Worm (Caenorhabditis elegans) whole organism, early embryonic: Measurements from ENCODE around the gene T22B2.1.
A peak's percentile ranks its signal among the peaks of the same experiment; 100 is the strongest.

Experiments
- B0310.2 ChIP-seq: sonication (generic microtip); optimal IDR thresholded peaks from 2 replicates; lab custom pipeline; 2016; ENCODE audit warnings: mild to moderate bottlenecking, missing genetic modification characterization, missing compliant biosample characterization
- F13C5.2 ChIP-seq: sonication (generic microtip); optimal IDR thresholded peaks from 2 replicates; lab custom pipeline; 2017; ENCODE audit warnings: mild to moderate bottlenecking, missing genetic modification characterization, inconsistent platforms, missing compliant biosample characterization
- aly-1 ChIP-seq: sonication (generic microtip); optimal IDR thresholded peaks from 2 replicates; lab custom pipeline; 2016; ENCODE audit warnings: missing genetic modification characterization, missing compliant biosample characterization
- ama-1 ChIP-seq: fragments of 150-350 bp; optimal IDR thresholded peaks from 2 replicates; lab custom pipeline; 2014
- ceh-13 ChIP-seq: fragments of 200-800 bp; sonication (Bioruptor generic); optimal IDR thresholded peaks from 2 replicates; lab custom pipeline; 2018; ENCODE audit warnings: mild to moderate bottlenecking, missing genetic modification characterization, missing compliant biosample characterization
- ceh-36 ChIP-seq: sonication (generic microtip); optimal IDR thresholded peaks from 2 replicates; lab custom pipeline; 2016; ENCODE audit warnings: missing genetic modification characterization, inconsistent platforms, missing compliant biosample characterization
- ets-7 ChIP-seq: sonication (generic microtip); optimal IDR thresholded peaks from 2 replicates; lab custom pipeline; 2016; ENCODE audit warnings: missing genotype, missing genetic modification characterization, missing compliant biosample characterization
- flt-1 ChIP-seq: fragments of 200-800 bp; sonication (Bioruptor generic); IDR thresholded peaks from 2 replicates; pipeline ENCODE4 v1.3.6; 2022; ENCODE audit warnings: missing genetic modification characterization, missing compliant biosample characterization
- hmbx-1 ChIP-seq: sonication (generic microtip); optimal IDR thresholded peaks from 2 replicates; lab custom pipeline; 2016; ENCODE audit warnings: mild to moderate bottlenecking, missing genetic modification characterization, missing compliant biosample characterization
- hmg-4 ChIP-seq: fragments of 200-800 bp; sonication (Bioruptor generic); optimal IDR thresholded peaks from 2 replicates; lab custom pipeline; 2018; ENCODE audit warnings: mild to moderate bottlenecking, missing genetic modification characterization, missing compliant biosample characterization
- hnd-1 ChIP-seq: sonication (generic microtip); optimal IDR thresholded peaks from 2 replicates; lab custom pipeline; 2016; ENCODE audit warnings: missing genetic modification characterization, missing compliant biosample characterization
- pes-1 ChIP-seq: fragments of 200-800 bp; sonication (Bioruptor generic); IDR thresholded peaks from 2 replicates; pipeline ENCODE4 v1.3.6; 2022; ENCODE audit warnings: missing genetic modification reagents, missing genetic modification characterization, missing compliant biosample characterization
- scrt-1 ChIP-seq: fragments of 200-800 bp; sonication (Bioruptor generic); IDR thresholded peaks from 2 replicates; pipeline ENCODE4 v1.3.6; 2022; ENCODE audit warnings: missing genetic modification characterization, missing compliant biosample characterization
- sea-1 ChIP-seq: fragments of 200-800 bp; sonication (Bioruptor generic); conservative IDR thresholded peaks from 2 replicates; pipeline ENCODE4 v1.3.6; 2022; ENCODE audit warnings: missing genetic modification characterization, missing compliant biosample characterization
- tbx-11 ChIP-seq: fragments of 200-800 bp; sonication (Bioruptor generic); IDR thresholded peaks from 2 replicates; pipeline ENCODE4 v1.3.6; 2022; ENCODE audit warnings: missing genetic modification characterization, missing compliant biosample characterization
- tbx-37 ChIP-seq: fragments of 200-800 bp; sonication (Bioruptor generic); conservative IDR thresholded peaks from 2 replicates; pipeline ENCODE4 v1.3.6; 2022; ENCODE audit warnings: missing genetic modification reagents, missing genetic modification characterization, missing compliant biosample characterization
- tra-4 ChIP-seq: sonication (generic microtip); optimal IDR thresholded peaks from 2 replicates; lab custom pipeline; 2017; ENCODE audit warnings: missing genetic modification characterization, missing compliant biosample characterization

T22B2.1 gene

DNA sequence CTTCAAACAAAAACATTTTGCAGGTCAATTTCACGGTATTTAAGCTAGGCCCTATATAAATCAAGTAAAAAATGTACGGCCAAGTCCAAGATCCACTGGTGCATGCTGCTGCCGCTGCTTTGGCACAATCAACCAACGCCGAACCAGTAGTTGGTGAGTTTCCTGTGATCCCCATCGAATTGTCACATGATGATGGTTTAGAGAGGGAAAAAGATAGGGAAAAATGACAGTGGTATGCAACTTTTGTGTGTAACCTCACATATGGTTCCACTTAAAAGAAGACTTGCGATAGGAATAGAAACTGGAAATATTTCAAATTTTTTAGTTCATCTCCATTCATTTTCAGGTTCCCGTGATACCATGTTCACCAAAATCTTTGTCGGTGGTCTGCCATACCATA, 21.3 kb upstream of the T22B2.1 start, which contains the start of gene sup-12:
sup-12 (plus strand) TSS at position 17 of the 400 bp plus-strand sequence.
- no peak for TF ChIP-seq B0310.2 (tag; lab: Kevin White, UChicago)
- TF ChIP-seq ceh-36 (tag; lab: Kevin White, UChicago) = no peak
- no peak for TF ChIP-seq ceh-13 (GFP tag; lab: Kevin White, UChicago)
- no peak for TF ChIP-seq ets-7 (tag; lab: Kevin White, UChicago)
- TF ChIP-seq flt-1 = no peak
- TF ChIP-seq tra-4 = no peak
- TF ChIP-seq pes-1 (GFP tag; lab: Robert Waterston, UW) = no peak
- TF ChIP-seq tbx-37 = no peak
- no peak for TF ChIP-seq tbx-11
- TF ChIP-seq hmbx-1 (tag; lab: Kevin White, UChicago) = no peak
- TF ChIP-seq ama-1 = no peak
- TF ChIP-seq scrt-1 (GFP tag; lab: Robert Waterston, UW) = no peak
- TF ChIP-seq hnd-1 = no peak
- TF ChIP-seq F13C5.2 (tag; lab: Kevin White, UChicago) = no peak
- TF ChIP-seq sea-1 (GFP tag; lab: Robert Waterston, UW) = no peak
- no peak for TF ChIP-seq aly-1 (tag; lab: Kevin White, UChicago)
- no peak for TF ChIP-seq hmg-4 (GFP tag; lab: Kevin White, UChicago)

DNA sequence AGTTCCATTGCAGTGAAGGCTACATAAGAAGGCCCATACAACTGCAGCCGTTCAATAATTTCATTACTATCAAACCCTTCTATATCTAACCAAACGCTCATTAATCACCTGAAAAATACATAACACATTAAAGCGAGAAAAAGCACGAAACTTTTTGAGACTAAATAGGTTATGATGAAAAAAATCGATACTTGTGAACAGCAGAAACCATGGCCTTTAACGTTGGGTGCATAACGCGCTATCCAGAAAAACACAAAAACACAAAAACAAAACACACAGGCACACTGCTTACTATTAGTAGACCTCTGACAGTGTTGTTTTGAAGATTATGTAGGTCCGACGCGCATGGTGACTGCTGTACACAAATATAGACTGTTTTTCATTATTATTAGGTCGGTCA, 14.6 kb upstream of the T22B2.1 start, which contains the start of gene T22B2.5:
T22B2.5 (minus strand) TSS at position 101 of the 400 bp plus-strand sequence.
- TF ChIP-seq scrt-1 (GFP tag; lab: Robert Waterston, UW) = no peak
- no peak for TF ChIP-seq pes-1 (GFP tag; lab: Robert Waterston, UW)
- TF ChIP-seq tra-4 = no peak
- no peak for TF ChIP-seq tbx-37
- TF ChIP-seq F13C5.2 (tag; lab: Kevin White, UChicago) = no peak
- no peak for TF ChIP-seq hmg-4 (GFP tag; lab: Kevin White, UChicago)
- no peak for TF ChIP-seq tbx-11
- TF ChIP-seq aly-1 (tag; lab: Kevin White, UChicago) = no peak
- no peak for TF ChIP-seq B0310.2 (tag; lab: Kevin White, UChicago)
- TF ChIP-seq sea-1 (GFP tag; lab: Robert Waterston, UW) = no peak
- no peak for TF ChIP-seq ceh-13 (GFP tag; lab: Kevin White, UChicago)

DNA sequence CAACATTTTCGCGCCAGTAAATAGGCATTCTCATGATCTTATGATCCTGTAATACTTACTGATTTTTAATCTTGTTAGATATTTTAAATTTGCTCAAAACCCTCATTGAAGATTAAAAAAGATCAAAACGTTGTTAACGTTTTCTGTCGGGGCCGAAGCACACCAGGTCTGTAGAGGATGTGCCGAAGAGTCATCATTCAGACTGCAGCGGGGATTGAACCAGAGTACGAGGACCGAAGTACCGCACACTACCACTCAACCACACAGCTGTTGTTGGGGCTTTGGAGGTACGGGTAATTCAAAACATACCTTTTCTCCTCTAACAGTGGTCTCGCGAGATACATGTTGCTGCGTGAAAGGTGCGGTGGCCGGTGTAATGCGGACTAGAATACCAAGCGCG, 11.6 kb upstream of the T22B2.1 start:
- TF ChIP-seq tbx-37 (peak; percentile 50; the same call in 1 of the 2 replicates), ceh-13 (GFP tag; lab: Kevin White, UChicago) (peak; percentile 49), ama-1 (no peak), aly-1 (tag; lab: Kevin White, UChicago) (peak; percentile 55), tbx-11 (peak; percentile 64), tra-4 (peak; percentile 49), B0310.2 (tag; lab: Kevin White, UChicago) (peak; percentile 75), ceh-36 (tag; lab: Kevin White, UChicago) (peak; percentile 85), flt-1 (peak; percentile 70), hmg-4 (GFP tag; lab: Kevin White, UChicago) (peak; percentile 76), scrt-1 (GFP tag; lab: Robert Waterston, UW) (peak; percentile 82), ets-7 (tag; lab: Kevin White, UChicago) (no peak), pes-1 (GFP tag; lab: Robert Waterston, UW) (peak; percentile 83), F13C5.2 (tag; lab: Kevin White, UChicago) (peak; percentile 42), sea-1 (GFP tag; lab: Robert Waterston, UW) (peak; percentile 77; the same call in 1 of the 2 replicates), hmbx-1 (tag; lab: Kevin White, UChicago) (peak; percentile 33), hnd-1 (peak; percentile 35)

- TF ChIP-seq pes-1 (GFP tag; lab: Robert Waterston, UW) = no peak
- no peak for TF ChIP-seq hmg-4 (GFP tag; lab: Kevin White, UChicago)
- no peak for TF ChIP-seq tbx-37
- TF ChIP-seq tra-4 = no peak
- no peak for TF ChIP-seq scrt-1 (GFP tag; lab: Robert Waterston, UW)
- TF ChIP-seq flt-1 = no peak
- TF ChIP-seq hmbx-1 (tag; lab: Kevin White, UChicago) = no peak
- no peak for TF ChIP-seq sea-1 (GFP tag; lab: Robert Waterston, UW)
- TF ChIP-seq ceh-13 (GFP tag; lab: Kevin White, UChicago) = no peak
- TF ChIP-seq aly-1 (tag; lab: Kevin White, UChicago) = no peak
- no peak for TF ChIP-seq ets-7 (tag; lab: Kevin White, UChicago)
- TF ChIP-seq ceh-36 (tag; lab: Kevin White, UChicago) = no peak
Measured at ce11 chrX:3915748-3916147, 10.1 kb upstream of the T22B2.1 start, which contains the start of gene idpp-9. idpp-9 (minus strand) TSS chrX:3915848.

DNA sequence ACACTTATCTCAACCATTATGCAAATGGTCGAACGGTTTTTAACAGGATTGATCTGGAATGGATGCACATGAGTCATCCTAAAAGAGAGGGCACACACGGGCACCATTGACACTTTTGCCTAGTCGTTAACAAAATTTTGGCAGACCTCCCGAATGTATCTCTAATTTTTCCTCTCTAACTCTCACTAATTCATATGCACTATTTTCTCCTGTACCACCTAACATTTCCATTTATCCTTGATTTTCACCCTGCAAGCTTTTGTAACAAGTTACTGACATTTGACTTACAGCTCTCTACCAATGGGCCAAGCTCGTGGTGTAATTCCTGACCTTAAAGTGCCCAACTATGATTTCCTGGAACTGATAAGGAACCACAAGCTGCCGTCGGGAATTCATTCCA, 8.9 kb upstream of the T22B2.1 start, which contains the start of gene T22B2.3:
T22B2.3 (plus strand) TSS at position 301 of the 400 bp plus-strand sequence.
- TF ChIP-seq hmg-4 (GFP tag; lab: Kevin White, UChicago) = no peak
- TF ChIP-seq pes-1 (GFP tag; lab: Robert Waterston, UW) = no peak
- no peak for TF ChIP-seq ceh-36 (tag; lab: Kevin White, UChicago)
- TF ChIP-seq tbx-11 = no peak
- no peak for TF ChIP-seq B0310.2 (tag; lab: Kevin White, UChicago)
- no peak for TF ChIP-seq F13C5.2 (tag; lab: Kevin White, UChicago)
- TF ChIP-seq hmbx-1 (tag; lab: Kevin White, UChicago) = no peak
- TF ChIP-seq tra-4 = no peak
- no peak for TF ChIP-seq ets-7 (tag; lab: Kevin White, UChicago)
- TF ChIP-seq flt-1 = no peak
- no peak for TF ChIP-seq ceh-13 (GFP tag; lab: Kevin White, UChicago)
- no peak for TF ChIP-seq sea-1 (GFP tag; lab: Robert Waterston, UW)
- no peak for TF ChIP-seq tbx-37
- TF ChIP-seq hnd-1 = no peak
- no peak for TF ChIP-seq scrt-1 (GFP tag; lab: Robert Waterston, UW)
- TF ChIP-seq aly-1 (tag; lab: Kevin White, UChicago) = no peak
- TF ChIP-seq ama-1 = no peak

DNA sequence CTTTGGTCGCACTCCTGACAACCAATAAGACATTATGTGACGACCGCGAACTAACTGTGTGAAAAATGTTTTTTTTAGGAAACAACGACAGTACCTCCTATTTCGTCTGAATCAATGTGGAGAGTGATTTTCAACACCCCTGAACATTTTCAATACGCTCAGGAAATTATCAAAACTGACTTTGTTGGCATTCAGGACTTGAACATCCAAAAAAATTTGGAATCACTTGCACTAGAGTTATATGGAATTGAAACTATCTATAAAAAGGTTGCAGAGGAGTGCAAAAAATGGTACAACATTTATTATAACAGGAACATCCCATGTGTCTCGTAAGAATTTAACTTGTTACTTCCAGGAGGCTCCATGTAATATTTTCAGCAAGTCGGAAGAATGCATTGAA, 7.7 kb upstream of the T22B2.1 start:
- TF ChIP-seq ets-7 (tag; lab: Kevin White, UChicago) (no peak), ceh-36 (tag; lab: Kevin White, UChicago) (no peak), B0310.2 (tag; lab: Kevin White, UChicago) (no peak), scrt-1 (GFP tag; lab: Robert Waterston, UW) (no peak), hmg-4 (GFP tag; lab: Kevin White, UChicago) (no peak), tbx-11 (no peak), tbx-37 (no peak), hnd-1 (no peak), F13C5.2 (tag; lab: Kevin White, UChicago) (no peak), flt-1 (no peak), sea-1 (GFP tag; lab: Robert Waterston, UW) (no peak)
